Fruit fly (Drosophila melanogaster): ENCODE results near the gene CG4962.

- TF ChIP-seq CG13204 (GFP tag; optimal IDR thresholded peaks at IDR 0.05) (no peak), CG34367 (tag; optimal IDR thresholded peaks at IDR 0.05) (no peak), CG32121 (GFP tag; IDR thresholded peaks at IDR 0.05) (no peak), CG17806 (tag; optimal IDR thresholded peaks at IDR 0.05) (no peak), D1 (tag; optimal IDR thresholded peaks at IDR 0.05) (no peak), CG9948 (tag; optimal IDR thresholded peaks at IDR 0.05) (no peak), rn (GFP tag; IDR thresholded peaks at IDR 0.05) (no peak), fd96Ca (GFP tag; IDR thresholded peaks at IDR 0.05) (no peak)
Measured at dm6 chr3L:16262440-16262839, 32.9 kb downstream of the CG4962 start, which contains the start of gene CG13071.
